Worm (Caenorhabditis elegans) whole organism, L4/young adult: ENCODE measurements around the gene dyf-6.
A peak's percentile ranks its signal among the peaks of the same experiment; 100 is the strongest.

Experiments
- dao-5 ChIP-seq: sonication (generic microtip); optimal IDR thresholded peaks from 2 replicates; lab custom pipeline; 2016; ENCODE audit warnings: missing genotype, missing genetic modification characterization, moderate library complexity, missing compliant biosample characterization
- him-1 ChIP-seq: sonication (generic microtip); optimal IDR thresholded peaks from 2 replicates; lab custom pipeline; 2016; ENCODE audit warnings: missing genotype, missing genetic modification reagents, missing genetic modification characterization, missing compliant biosample characterization

ce11 chrX:10435492-10435939, 49.2 kb upstream of the dyf-6 start:
- TF ChIP-seq him-1 (tag; lab: Kevin White, UChicago) (peak; percentile 64), dao-5 (tag; lab: Kevin White, UChicago) (no peak)
